Fruit fly (Drosophila melanogaster): ENCODE data around the gene emei.

emei gene

DNA sequence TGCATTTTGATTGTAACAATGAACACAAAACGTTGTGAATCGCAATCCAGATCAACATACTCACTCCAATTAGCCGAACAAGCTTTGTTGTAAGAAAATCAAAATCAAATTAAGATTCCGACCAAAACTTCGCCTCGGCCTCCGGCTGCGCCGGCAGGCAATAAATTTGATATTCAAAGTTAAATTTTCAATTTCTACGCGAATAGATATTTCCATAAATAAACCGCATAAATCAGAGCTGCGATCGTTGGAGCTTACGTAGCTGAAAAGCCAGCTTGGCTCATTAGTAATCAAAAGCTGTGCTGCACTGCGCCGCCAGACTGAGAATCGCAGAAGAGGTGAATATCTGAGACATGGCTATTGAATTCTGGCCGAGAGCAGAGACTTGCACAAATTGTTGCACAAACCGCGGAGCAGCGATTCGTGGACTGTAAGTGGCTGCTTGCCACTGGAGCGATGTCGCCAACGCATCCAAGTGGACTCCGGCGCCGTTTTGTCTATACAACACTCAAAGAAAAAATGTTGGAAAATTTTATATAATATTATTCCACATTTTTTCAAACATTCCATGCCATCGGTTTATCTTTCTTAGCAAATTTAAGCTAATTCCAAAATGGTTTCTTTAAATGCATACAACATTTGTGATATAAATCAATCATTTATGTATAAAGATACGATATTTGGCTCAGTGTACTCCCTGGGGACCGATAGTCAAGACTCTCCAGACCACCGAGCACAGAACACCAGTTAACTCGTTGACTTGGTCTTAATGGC lies 39.2 kb downstream of the emei start (continued):
- TF ChIP-seq ssp (GFP tag; IDR thresholded peaks at IDR 0.05): no peak
- TF ChIP-seq CG4424 (GFP tag; optimal IDR thresholded peaks at IDR 0.05): peak; percentile 47
- 0 out of 2 replicates have a peak, but pooled peaks have one; percentile 14 for TF ChIP-seq CG3847 (GFP tag; IDR thresholded peaks at IDR 0.05)
- no peak for TF ChIP-seq Deaf1 (tag; optimal IDR thresholded peaks at IDR 0.05)
- no peak for TF ChIP-seq prd (optimal IDR thresholded peaks at IDR 0.05)
- TF ChIP-seq prd (GFP tag; IDR thresholded peaks at IDR 0.05): peak; percentile 56; the same call in 2 of the 3 replicates
- TF ChIP-seq CG8924 (tag; optimal IDR thresholded peaks at IDR 0.05): peak; percentile 49
- no peak for TF ChIP-seq crol (GFP tag; IDR thresholded peaks at IDR 0.05)
- TF ChIP-seq CG6791 (GFP tag; IDR thresholded peaks at IDR 0.05; ENCODE audit: partially characterized antibody): no peak
- TF ChIP-seq Taf1 (GFP tag; IDR thresholded peaks at IDR 0.05): no peak
- no peak for TF ChIP-seq peb (GFP tag; IDR thresholded peaks at IDR 0.05)
- peak; percentile 53 for TF ChIP-seq gsb-n (tag; optimal IDR thresholded peaks at IDR 0.05)
- no peak for TF ChIP-seq bigmax (GFP tag; optimal IDR thresholded peaks at IDR 0.05)
- no peak for TF ChIP-seq CG30431 (GFP tag; optimal IDR thresholded peaks at IDR 0.05)
- TF ChIP-seq fd96Cb (tag; optimal IDR thresholded peaks at IDR 0.05): peak; percentile 63
- no peak for TF ChIP-seq dimm (GFP tag; IDR thresholded peaks at IDR 0.05)
- no peak for TF ChIP-seq tup (GFP tag; optimal IDR thresholded peaks at IDR 0.05)
- peak; percentile 46 for TF ChIP-seq CG13424 (tag; optimal IDR thresholded peaks at IDR 0.05)
- no peak for TF ChIP-seq Dek (tag; optimal IDR thresholded peaks at IDR 0.05)
- no peak for TF ChIP-seq CG9817 (tag; optimal IDR thresholded peaks at IDR 0.05)
- no peak for TF ChIP-seq CG14860 (GFP tag; IDR thresholded peaks at IDR 0.05; ENCODE audit: partially characterized antibody)
- TF ChIP-seq wor (GFP tag; IDR thresholded peaks at IDR 0.05): peak; percentile 24; the same call in 1 of the 2 replicates
- TF ChIP-seq cg (GFP tag; optimal IDR thresholded peaks at IDR 0.05): no peak
- no peak for TF ChIP-seq CG34422 (GFP tag; IDR thresholded peaks at IDR 0.05)
- TF ChIP-seq CG2678 (tag; optimal IDR thresholded peaks at IDR 0.05): peak; percentile 65
- no peak for TF ChIP-seq Adf1 (GFP tag; IDR thresholded peaks at IDR 0.05)
- no peak for TF ChIP-seq p53 (GFP tag; optimal IDR thresholded peaks at IDR 0.05)
- TF ChIP-seq hbn (GFP tag; IDR thresholded peaks at IDR 0.05; ENCODE audit: partially characterized antibody): no peak
- no peak for TF ChIP-seq h (optimal IDR thresholded peaks at IDR 0.05)
- TF ChIP-seq run (tag; optimal IDR thresholded peaks at IDR 0.05): no peak
- no peak for TF ChIP-seq CG2889 (GFP tag; IDR thresholded peaks at IDR 0.05)
- 0 out of 2 replicates have a peak, but pooled peaks have one; percentile 49 for TF ChIP-seq Xrp1 (GFP tag; IDR thresholded peaks at IDR 0.05)
- TF ChIP-seq CG30403 (GFP tag; optimal IDR thresholded peaks at IDR 0.05): peak; percentile 50
- no peak for TF ChIP-seq Hand (GFP tag; optimal IDR thresholded peaks at IDR 0.05)
- peak; percentile 35 for TF ChIP-seq BtbVII (GFP tag; optimal IDR thresholded peaks at IDR 0.05)
- peak; percentile 2 for TF ChIP-seq MTF-1 (GFP tag; optimal IDR thresholded peaks at IDR 0.05; ENCODE audit: borderline replicate concordance)
- TF ChIP-seq caup (GFP tag; optimal IDR thresholded peaks at IDR 0.05; ENCODE audit: severe bottlenecking): no peak
- no peak for TF ChIP-seq CG31224 (GFP tag; IDR thresholded peaks at IDR 0.05)
- no peak for TF ChIP-seq Dp (GFP tag; optimal IDR thresholded peaks at IDR 0.05)
- TF ChIP-seq CoRest (tag; optimal IDR thresholded peaks at IDR 0.05): peak; percentile 48
- TF ChIP-seq CG13123 (GFP tag; optimal IDR thresholded peaks at IDR 0.05): no peak
- TF ChIP-seq CG18619 (GFP tag; optimal IDR thresholded peaks at IDR 0.05): peak; percentile 3
- TF ChIP-seq CG10979 (tag; optimal IDR thresholded peaks at IDR 0.05): peak; percentile 81
- no peak for TF ChIP-seq rib (GFP tag; IDR thresholded peaks at IDR 0.05)
- TF ChIP-seq CG11504 (tag; optimal IDR thresholded peaks at IDR 0.05): peak; percentile 74
- TF ChIP-seq CG12219 (GFP tag; optimal IDR thresholded peaks at IDR 0.05): no peak
- TF ChIP-seq CG1603 (tag; optimal IDR thresholded peaks at IDR 0.05): peak; percentile 39
- TF ChIP-seq Abd-B (GFP tag; optimal IDR thresholded peaks at IDR 0.05): peak; percentile 6
- TF ChIP-seq zf30C (GFP tag; optimal IDR thresholded peaks at IDR 0.05): no peak
